Worm (Caenorhabditis elegans): ENCODE measurements around the gene C02C6.14.

ce11 chrX:15492759-15493158 is 44.7 kb upstream of the C02C6.14 start:
- TF ChIP-seq repo-1 (tag; optimal IDR thresholded peaks at IDR 0.05) (peak; percentile 51), ama-1 (optimal IDR thresholded peaks at IDR 0.05) (no peak), ama-1 (GFP tag; optimal IDR thresholded peaks at IDR 0.05) (no peak), ztf-26 (tag; optimal IDR thresholded peaks at IDR 0.05) (no peak), ceh-91 (GFP tag; IDR thresholded peaks at IDR 0.05) (no peak), lin-54 (GFP tag; optimal IDR thresholded peaks at IDR 0.05) (peak; percentile 63), let-526 (GFP tag; IDR thresholded peaks at IDR 0.05) (peak; percentile 75; the same call in 1 of the 2 replicates), F39B2.1 (GFP tag; IDR thresholded peaks at IDR 0.05) (no peak), hmg-1.2 (GFP tag; IDR thresholded peaks at IDR 0.05) (peak; percentile 44; the same call in 1 of the 2 replicates), egl-44 (GFP tag; IDR thresholded peaks at IDR 0.05) (no peak), Y53F4B.3 (GFP tag; IDR thresholded peaks at IDR 0.05) (no peak)

Measured in whole organism, young adult.